Fruit fly (Drosophila melanogaster): ENCODE measurements around the gene mRpL39.

DNA sequence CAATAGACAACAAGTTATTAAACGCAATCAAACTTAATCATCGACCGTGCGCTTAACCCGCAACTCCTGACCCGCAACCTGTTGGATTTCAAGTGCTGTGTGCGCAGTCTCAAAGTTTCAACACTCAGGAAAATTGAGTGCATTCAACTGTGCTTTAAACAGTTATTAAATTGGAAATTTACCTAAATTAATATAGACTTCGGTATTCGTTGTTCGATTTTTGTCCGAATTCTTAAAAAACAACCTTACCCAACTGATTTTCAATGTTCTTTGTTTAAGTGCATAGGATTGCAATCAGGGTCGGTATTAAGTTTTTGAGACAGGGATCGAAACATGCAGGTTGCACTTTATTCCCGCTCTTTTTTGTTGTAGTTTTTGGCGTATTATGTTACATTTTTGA, 5.6 kb upstream of the mRpL39 start:
- no peak for TF ChIP-seq CG8478 (optimal IDR thresholded peaks at IDR 0.05)
- no peak for TF ChIP-seq CTCF (optimal IDR thresholded peaks at IDR 0.05)

Measured in S2 (cell line).